Fruit fly (Drosophila melanogaster) whole organism, embryonic: ENCODE data around the gene rec.

Experiments used
- Asciz ChIP-seq: fragments of 200-800 bp; sonication (Bioruptor generic); optimal IDR thresholded peaks from 2 replicates; lab custom pipeline; 2017; ENCODE audit warnings: missing biosample characterization, mild to moderate bottlenecking, missing genetic modification characterization, missing genetic modification reagents
- Awh ChIP-seq: fragments of 200-800 bp; sonication (Bioruptor generic); IDR thresholded peaks from 2 replicates; pipeline ENCODE4, ENCODE4 v1.3.6; 2022; ENCODE audit warnings: missing biosample characterization, missing genetic modification characterization
- BEAF-32 ChIP-seq: fragments of 200-800 bp; sonication (Bioruptor generic); optimal IDR thresholded peaks from 3 replicates; lab custom pipeline; 2017; ENCODE audit warnings: missing biosample characterization, missing genetic modification characterization, mild to moderate bottlenecking, moderate library complexity, missing genetic modification reagents
- CG10209 ChIP-seq: fragments of 200-800 bp; sonication (Bioruptor generic); optimal IDR thresholded peaks from 3 replicates; lab custom pipeline; 2017; ENCODE audit warnings: missing biosample characterization, mild to moderate bottlenecking, missing genetic modification characterization, missing genetic modification reagents
- CG10267 ChIP-seq: fragments of 200-800 bp; sonication (Bioruptor generic); optimal IDR thresholded peaks from 2 replicates; lab custom pipeline; 2018; ENCODE audit warnings: missing biosample characterization, mild to moderate bottlenecking, missing genetic modification characterization, moderate library complexity
- CG10366 ChIP-seq: fragments of 200-800 bp; sonication (Bioruptor generic); IDR thresholded peaks from 2 replicates; pipeline ENCODE4 v1.3.6; 2022; ENCODE audit warnings: missing biosample characterization, missing genetic modification characterization
- CG10979 ChIP-seq: fragments of 200-800 bp; sonication (Bioruptor generic); optimal IDR thresholded peaks from 2 replicates; lab custom pipeline; 2018; ENCODE audit warnings: missing biosample characterization, mild to moderate bottlenecking, missing genetic modification characterization, moderate library complexity
- CG12155 ChIP-seq: fragments of 200-800 bp; sonication (Bioruptor generic); optimal IDR thresholded peaks from 3 replicates; lab custom pipeline; 2016; ENCODE audit warnings: missing biosample characterization, missing genetic modification characterization
- CG12744 ChIP-seq: fragments of 200-800 bp; sonication (Bioruptor generic); optimal IDR thresholded peaks from 2 replicates; lab custom pipeline; 2016; ENCODE audit warnings: missing biosample characterization, missing genetic modification characterization
- CG14014 ChIP-seq: fragments of 200-800 bp; sonication (Bioruptor generic); IDR thresholded peaks from 2 replicates; pipeline ENCODE4 v1.3.6; 2022; ENCODE audit warnings: missing biosample characterization, missing genetic modification characterization
- CG17829 ChIP-seq: fragments of 200-800 bp; optimal IDR thresholded peaks from 2 replicates; lab custom pipeline; 2019; ENCODE audit warnings: missing biosample characterization, mild to moderate bottlenecking, missing genetic modification characterization, moderate library complexity
- CG2120 ChIP-seq: fragments of 200-800 bp; sonication (Bioruptor generic); optimal IDR thresholded peaks from 3 replicates; lab custom pipeline; 2016; ENCODE audit warnings: missing biosample characterization, missing genetic modification characterization
- CG2678 ChIP-seq: fragments of 200-800 bp; sonication (Bioruptor generic); optimal IDR thresholded peaks from 3 replicates; lab custom pipeline; 2019; ENCODE audit warnings: missing biosample characterization, mild to moderate bottlenecking, missing genetic modification characterization, moderate library complexity
- CG30403 ChIP-seq: fragments of 200-800 bp; sonication (Bioruptor generic); optimal IDR thresholded peaks from 3 replicates; lab custom pipeline; 2016; ENCODE audit warnings: missing biosample characterization, missing genetic modification characterization
- CG32532 ChIP-seq: fragments of 200-800 bp; sonication (Bioruptor generic); IDR thresholded peaks from 2 replicates; pipeline ENCODE4 v1.3.6; 2022; ENCODE audit warnings: missing biosample characterization, missing genetic modification characterization
- CG4404 ChIP-seq: fragments of 200-800 bp; sonication (Bioruptor generic); IDR thresholded peaks from 2 replicates; pipeline ENCODE4 v1.3.6; 2022; ENCODE audit warnings: missing biosample characterization, missing genetic modification characterization
- CG5245 ChIP-seq: fragments of 200-800 bp; sonication (Bioruptor generic); optimal IDR thresholded peaks from 3 replicates; lab custom pipeline; 2016; ENCODE audit warnings: missing biosample characterization, missing genetic modification characterization
- CG6683 ChIP-seq: fragments of 200-800 bp; sonication (Bioruptor generic); optimal IDR thresholded peaks from 2 replicates; lab custom pipeline; 2017; ENCODE audit warnings: missing biosample characterization, mild to moderate bottlenecking, missing genetic modification characterization, missing genetic modification reagents
- CG9817 ChIP-seq: fragments of 200-800 bp; sonication (Bioruptor generic); optimal IDR thresholded peaks from 2 replicates; lab custom pipeline; 2018; ENCODE audit warnings: missing biosample characterization, mild to moderate bottlenecking, missing genetic modification characterization, moderate library complexity
- Camta ChIP-seq: fragments of 200-800 bp; sonication (Bioruptor generic); optimal IDR thresholded peaks from 2 replicates; lab custom pipeline; 2016; ENCODE audit warnings: missing biosample characterization, missing genetic modification characterization
- CkIIα-i1 ChIP-seq: fragments of 200-800 bp; sonication (Bioruptor generic); IDR thresholded peaks from 2 replicates; pipeline ENCODE4 v1.3.6; 2022; ENCODE audit warnings: missing biosample characterization, missing genetic modification characterization
- Deaf1 ChIP-seq: fragments of 200-800 bp; optimal IDR thresholded peaks from 3 replicates; lab custom pipeline; 2019; ENCODE audit warnings: missing biosample characterization, mild to moderate bottlenecking, missing genetic modification characterization, moderate library complexity
- Fer1 ChIP-seq: fragments of 200-800 bp; sonication (Bioruptor generic); optimal IDR thresholded peaks from 2 replicates; lab custom pipeline; 2017; ENCODE audit warnings: missing biosample characterization, mild to moderate bottlenecking, missing genetic modification characterization
- Gug ChIP-seq: fragments of 200-800 bp; sonication (Bioruptor generic); IDR thresholded peaks from 4 replicates; pipeline ENCODE4 v1.3.6; 2022; ENCODE audit warnings: missing biosample characterization, missing genetic modification characterization
- Hand ChIP-seq: fragments of 200-800 bp; sonication (Bioruptor generic); optimal IDR thresholded peaks from 2 replicates; lab custom pipeline; 2017; ENCODE audit warnings: mild to moderate bottlenecking, missing biosample characterization, missing genetic modification reagents, missing genetic modification characterization
- Hr3 ChIP-seq: fragments of 200-800 bp; sonication (Bioruptor generic); optimal IDR thresholded peaks from 3 replicates; lab custom pipeline; 2016; ENCODE audit warnings: missing biosample characterization, missing genetic modification characterization
- Hsf ChIP-seq: fragments of 200-800 bp; sonication (Bioruptor generic); optimal IDR thresholded peaks from 3 replicates; lab custom pipeline; 2016; ENCODE audit warnings: missing biosample characterization, missing genetic modification characterization
- NK7.1 ChIP-seq: fragments of 200-800 bp; sonication (Bioruptor generic); optimal IDR thresholded peaks from 3 replicates; lab custom pipeline; 2016; ENCODE audit warnings: missing biosample characterization, missing genetic modification characterization
- Nf-YA ChIP-seq: fragments of 200-800 bp; sonication (Bioruptor generic); IDR thresholded peaks from 2 replicates; pipeline ENCODE4 v1.3.6; 2022; ENCODE audit warnings: missing biosample characterization, missing genetic modification characterization
- Ravus ChIP-seq: fragments of 200-800 bp; sonication (Bioruptor generic); IDR thresholded peaks from 2 replicates; pipeline ENCODE4 v1.3.6; 2022; ENCODE audit warnings: missing biosample characterization, missing genetic modification characterization
- Rfx ChIP-seq: fragments of 200-800 bp; sonication (Bioruptor generic); IDR thresholded peaks from 2 replicates; pipeline ENCODE4 v1.3.6; 2022; ENCODE audit warnings: missing biosample characterization, missing genetic modification characterization
- Xrp1 ChIP-seq: fragments of 200-800 bp; sonication (Bioruptor generic); IDR thresholded peaks from 2 replicates; pipeline ENCODE4 v1.3.6; 2022; ENCODE audit warnings: missing biosample characterization, missing genetic modification characterization
- az2 ChIP-seq: fragments of 200-800 bp; sonication (Bioruptor generic); optimal IDR thresholded peaks from 3 replicates; lab custom pipeline; 2016; ENCODE audit warnings: missing biosample characterization, missing genetic modification characterization
- bab2 ChIP-seq: fragments of 200-800 bp; sonication (Bioruptor generic); optimal IDR thresholded peaks from 2 replicates; lab custom pipeline; 2016; ENCODE audit warnings: missing biosample characterization, missing genetic modification characterization
- bowl ChIP-seq: fragments of 200-800 bp; sonication (Bioruptor generic); IDR thresholded peaks from 2 replicates; pipeline ENCODE4 v1.3.6; 2022; ENCODE audit warnings: missing biosample characterization, missing genetic modification characterization
- cad ChIP-seq: fragments of >200 bp; optimal IDR thresholded peaks from 2 replicates; lab custom pipeline; 2017; ENCODE audit warnings: missing biosample characterization, missing genetic modification characterization
- ci ChIP-seq: fragments of 200-800 bp; sonication (Bioruptor generic); IDR thresholded peaks from 3 replicates; pipeline ENCODE4 v1.3.6; 2022; ENCODE audit warnings: missing biosample characterization, missing genetic modification characterization
- corto ChIP-seq: fragments of 200-800 bp; sonication (Bioruptor generic); optimal IDR thresholded peaks from 2 replicates; lab custom pipeline; 2016; ENCODE audit warnings: missing biosample characterization, mild to moderate bottlenecking, missing genetic modification characterization, moderate library complexity
- croc ChIP-seq: fragments of 200-800 bp; sonication (Bioruptor generic); conservative IDR thresholded peaks from 3 replicates; pipeline ENCODE4 v1.3.6; 2022; ENCODE audit warnings: missing biosample characterization, missing genetic modification characterization
- crp ChIP-seq, 2 experiments: fragments of 200-800 bp; sonication (Bioruptor generic); optimal IDR thresholded peaks; 2 replicates in 1 of 2; 3 replicates in 1 of 2; lab custom pipeline; 2017; ENCODE audit warnings: missing biosample characterization in 2 of 2, missing genetic modification characterization in 2 of 2, mild to moderate bottlenecking in 1 of 2, moderate library complexity in 1 of 2
- exex ChIP-seq: fragments of 200-800 bp; sonication (Bioruptor generic); optimal IDR thresholded peaks from 4 replicates; lab custom pipeline; 2018; ENCODE audit warnings: missing biosample characterization, mild to moderate bottlenecking, missing genetic modification characterization, moderate library complexity
- fd64A ChIP-seq: fragments of 200-800 bp; sonication (Bioruptor generic); optimal IDR thresholded peaks from 3 replicates; lab custom pipeline; 2018; ENCODE audit warnings: missing biosample characterization, mild to moderate bottlenecking, missing genetic modification characterization
- grau ChIP-seq: fragments of 200-800 bp; optimal IDR thresholded peaks from 3 replicates; lab custom pipeline; 2019; ENCODE audit warnings: missing biosample characterization, mild to moderate bottlenecking, missing genetic modification characterization, moderate library complexity
- gro ChIP-seq: fragments of 200-800 bp; sonication (Bioruptor generic); optimal IDR thresholded peaks from 2 replicates; lab custom pipeline; 2016; ENCODE audit warnings: missing biosample characterization, missing genetic modification characterization
- hkb ChIP-seq, 2 experiments: fragments of 200-800 bp in 1 of 2; fragments of >200 bp in 1 of 2; sonication (Bioruptor generic) in 1 of 2; IDR thresholded peaks in 1 of 2; optimal IDR thresholded peaks in 1 of 2; 2 replicates each; pipeline versions ENCODE4 v1.3.6 to Lab custom; 2017 to 2022; ENCODE audit warnings: missing biosample characterization in 1 of 2, missing genetic modification characterization in 1 of 2
- kni ChIP-seq: fragments of 200-800 bp; sonication (Bioruptor generic); optimal IDR thresholded peaks from 3 replicates; lab custom pipeline; 2017; ENCODE audit warnings: mild to moderate bottlenecking, missing biosample characterization, missing genetic modification reagents, missing genetic modification characterization
- mam ChIP-seq: fragments of 200-800 bp; sonication (Bioruptor generic); optimal IDR thresholded peaks from 3 replicates; lab custom pipeline; 2016; ENCODE audit warnings: missing biosample characterization, missing genetic modification characterization
- slou ChIP-seq: fragments of 200-800 bp; sonication (Bioruptor generic); optimal IDR thresholded peaks from 3 replicates; lab custom pipeline; 2016; ENCODE audit warnings: missing biosample characterization, missing genetic modification characterization
- sug ChIP-seq: fragments of 200-800 bp; optimal IDR thresholded peaks from 2 replicates; lab custom pipeline; 2019; ENCODE audit warnings: missing biosample characterization, mild to moderate bottlenecking, missing genetic modification characterization, moderate library complexity
- tgo ChIP-seq: fragments of 200-800 bp; sonication (Bioruptor generic); IDR thresholded peaks from 3 replicates; pipeline ENCODE4 v1.3.6; 2022; ENCODE audit warnings: missing biosample characterization, missing genetic modification characterization
- ttk ChIP-seq: fragments of 200-800 bp; sonication (Bioruptor generic); IDR thresholded peaks from 2 replicates; pipeline ENCODE4 v2.1.2; 2022; ENCODE audit warnings: missing biosample characterization, missing genetic modification characterization

rec gene

DNA sequence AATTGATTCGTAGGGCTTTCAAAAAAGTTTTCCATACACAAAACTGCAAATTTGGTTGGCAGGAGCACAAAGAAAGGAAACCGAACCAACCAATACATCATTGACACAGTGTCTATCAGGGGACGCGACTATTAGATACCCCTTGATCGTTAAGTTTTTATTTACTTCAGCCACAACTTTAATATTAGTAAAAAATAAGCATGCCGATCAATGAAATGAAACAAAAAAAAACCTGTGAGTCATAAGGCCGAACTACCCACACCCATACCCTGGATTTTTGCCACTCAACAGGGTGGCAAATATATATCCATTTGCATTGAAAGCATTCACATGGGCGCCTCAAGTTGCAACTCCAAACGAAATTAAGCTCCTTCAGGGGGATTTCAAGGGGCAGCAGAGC lies 16.2 kb downstream of the rec start (continued):
- peak; percentile 37; the same call in 1 of the 2 replicates for TF ChIP-seq Awh (GFP tag; lab: Robert Waterston, UW)
- TF ChIP-seq grau (tag; lab: Kevin White, UChicago), result no peak
- TF ChIP-seq CG30403 (GFP tag; lab: Kevin White, UChicago), result no peak
- peak; percentile 1 for TF ChIP-seq CG10979 (tag; lab: Kevin White, UChicago)
- TF ChIP-seq CG9817 (tag; lab: Kevin White, UChicago), result no peak
- TF ChIP-seq sug (tag; lab: Kevin White, UChicago), result no peak
- TF ChIP-seq bab2 (GFP tag; lab: Kevin White, UChicago), result no peak
- TF ChIP-seq ttk (GFP tag; lab: Robert Waterston, UW), result peak; percentile 50; the same call in 1 of the 2 replicates
- TF ChIP-seq Rfx (GFP tag; lab: Robert Waterston, UW), result 0 out of 2 replicates have a peak, but pooled peaks have one; percentile 41
- peak; percentile 31; the same call in 1 of the 2 replicates for TF ChIP-seq CG10366 (GFP tag; lab: Robert Waterston, UW)
- no peak for TF ChIP-seq CG12744
- TF ChIP-seq corto (GFP tag; lab: Kevin White, UChicago), result no peak
- no peak for TF ChIP-seq NK7.1 (GFP tag; lab: Kevin White, UChicago)
- no peak for TF ChIP-seq CG17829
- TF ChIP-seq Hr3 (GFP tag; lab: Kevin White, UChicago), result no peak
- TF ChIP-seq mam (GFP tag; lab: Kevin White, UChicago), result no peak
- TF ChIP-seq CG2678, result no peak
- no peak for TF ChIP-seq CG14014 (GFP tag; lab: Robert Waterston, UW)
- no peak for TF ChIP-seq kni (GFP tag; lab: Kevin White, UChicago)
- no peak for TF ChIP-seq slou (GFP tag; lab: Kevin White, UChicago)
- TF ChIP-seq ci, result peak; percentile 60; the same call in 1 of the 3 replicates
- no peak for TF ChIP-seq CG10209 (GFP tag; lab: Kevin White, UChicago)
- TF ChIP-seq fd64A (GFP tag; lab: Kevin White, UChicago), result no peak
- no peak for TF ChIP-seq CG12155 (GFP tag; lab: Kevin White, UChicago)
- no peak for TF ChIP-seq bowl (GFP tag; lab: Robert Waterston, UW)
- TF ChIP-seq tgo (GFP tag; lab: Robert Waterston, UW), result 0 out of 3 replicates have a peak, but pooled peaks have one; percentile 13
- TF ChIP-seq az2, result no peak
- no peak for TF ChIP-seq gro (GFP tag; lab: Kevin White, UChicago)
- TF ChIP-seq Nf-YA (GFP tag; lab: Robert Waterston, UW), result no peak
- no peak for TF ChIP-seq Hand (GFP tag; lab: Kevin White, UChicago)
- TF ChIP-seq Asciz (GFP tag; lab: Kevin White, UChicago), result no peak
- no peak for TF ChIP-seq croc (GFP tag; lab: Robert Waterston, UW)
- no peak for TF ChIP-seq BEAF-32
- TF ChIP-seq CG10267 (tag; lab: Kevin White, UChicago), result no peak
- TF ChIP-seq Xrp1 (GFP tag; lab: Robert Waterston, UW), result peak; percentile 67
- TF ChIP-seq cad, result no peak
- no peak for TF ChIP-seq CG6683 (GFP tag; lab: Kevin White, UChicago)
- no peak for TF ChIP-seq exex (tag; lab: Kevin White, UChicago)
- TF ChIP-seq Deaf1 (tag; lab: Kevin White, UChicago), result no peak
- peak; percentile 30; the same call in 1 of the 2 replicates for TF ChIP-seq CG32532
- TF ChIP-seq CG4404 (GFP tag; lab: Robert Waterston, UW), result peak; percentile 48
- TF ChIP-seq crp (GFP tag; optimal IDR thresholded peaks at IDR 0.05; lab: Kevin White, UChicago), result no peak
- TF ChIP-seq Gug (GFP tag; lab: Robert Waterston, UW), result peak; percentile 19; the same call in 1 of the 4 replicates
- no peak for TF ChIP-seq Fer1 (GFP tag; lab: Kevin White, UChicago)
- no peak for TF ChIP-seq Camta (GFP tag; lab: Kevin White, UChicago)
- TF ChIP-seq Hsf, result peak; percentile 8
- TF ChIP-seq hkb (optimal IDR thresholded peaks at IDR 0.05; lab: Kevin White, UChicago), result no peak
- no peak for TF ChIP-seq hkb (GFP tag; IDR thresholded peaks at IDR 0.05; lab: Robert Waterston, UW)
- peak; percentile 1 for TF ChIP-seq CG5245 (GFP tag; lab: Kevin White, UChicago)
- TF ChIP-seq Ravus (GFP tag; lab: Robert Waterston, UW), result no peak
- no peak for TF ChIP-seq CkIIα-i1 (GFP tag; lab: Robert Waterston, UW)
- no peak for TF ChIP-seq CG2120
